Worm (Caenorhabditis elegans): ENCODE measurements around the gene mma-1.

The mma-1 gene

DNA sequence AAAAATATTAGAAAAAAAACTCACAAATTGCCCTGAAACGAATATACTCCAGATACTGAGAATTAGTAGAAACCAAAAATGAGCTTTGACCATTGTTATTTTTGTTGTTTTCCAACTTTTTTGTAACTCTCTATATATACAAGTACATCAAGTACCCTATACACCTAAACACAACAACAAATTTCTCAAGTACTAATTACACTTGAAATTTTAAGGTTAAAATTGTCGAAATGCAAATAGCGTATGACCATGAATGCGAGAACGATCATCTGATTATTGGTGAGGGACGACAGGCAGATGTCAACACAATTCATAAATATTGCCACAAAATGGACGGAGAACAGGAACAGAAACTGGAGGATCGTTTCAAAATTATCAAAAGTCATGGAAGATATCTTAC, 28.3 kb upstream of the mma-1 start, which contains the start of gene F56H9.9:
TSS of gene F56H9.9 (minus strand) at position 101 of the 400 bp plus-strand sequence.
- TF ChIP-seq ceh-82 (tag; optimal IDR thresholded peaks at IDR 0.05) (no peak), sem-4 (tag; optimal IDR thresholded peaks at IDR 0.05) (no peak), ZK546.5 (tag; optimal IDR thresholded peaks at IDR 0.05) (no peak), nhr-21 (tag; optimal IDR thresholded peaks at IDR 0.05) (no peak), ceh-16 (tag; optimal IDR thresholded peaks at IDR 0.05) (no peak), nhr-25 (tag; optimal IDR thresholded peaks at IDR 0.05) (no peak), unc-55 (GFP tag; optimal IDR thresholded peaks at IDR 0.05) (no peak), dmd-4 (tag; optimal IDR thresholded peaks at IDR 0.05) (no peak), ztf-1 (GFP tag; conservative IDR thresholded peaks at IDR 0.05) (no peak), ztf-4 (tag; optimal IDR thresholded peaks at IDR 0.05) (no peak), lin-11 (tag; optimal IDR thresholded peaks at IDR 0.05) (no peak), nhr-12 (tag; optimal IDR thresholded peaks at IDR 0.05) (no peak), C34F6.9 (tag; optimal IDR thresholded peaks at IDR 0.05) (no peak), nhr-6 (tag; optimal IDR thresholded peaks at IDR 0.05) (no peak), elt-3 (tag; optimal IDR thresholded peaks at IDR 0.05) (no peak), lin-13 (GFP tag; optimal IDR thresholded peaks at IDR 0.05) (no peak), nhr-11 (tag; optimal IDR thresholded peaks at IDR 0.05) (no peak), lin-39 (tag; optimal IDR thresholded peaks at IDR 0.05) (no peak)

DNA sequence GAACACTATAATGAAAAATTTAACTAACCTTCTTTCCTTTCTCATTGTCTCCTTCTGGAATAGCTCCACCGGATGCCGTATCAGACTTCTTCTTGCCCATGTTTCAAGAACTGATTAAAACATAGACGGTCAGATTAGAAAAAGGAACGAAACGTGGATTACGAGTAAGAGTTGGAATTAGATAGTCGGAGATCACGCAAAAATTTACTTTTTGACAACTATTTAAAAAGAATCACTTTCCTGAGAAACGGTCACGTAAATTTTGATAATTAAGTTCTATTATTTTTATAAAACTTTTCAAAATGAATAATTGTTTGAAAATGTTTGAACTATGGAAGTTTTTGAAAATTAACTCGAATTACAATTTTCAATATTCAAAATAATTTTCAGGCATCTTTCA, 16.0 kb upstream of the mma-1 start, which contains the start of gene cyc-2.2:
TSS of gene cyc-2.2 (minus strand) at position 101 of the 400 bp plus-strand sequence.
- TF ChIP-seq nhr-77 (tag; optimal IDR thresholded peaks at IDR 0.05) (no peak), unc-39 (tag; optimal IDR thresholded peaks at IDR 0.05) (no peak), sma-9 (GFP tag; optimal IDR thresholded peaks at IDR 0.05) (no peak), sma-9 (tag; optimal IDR thresholded peaks at IDR 0.05) (no peak), zag-1 (tag; optimal IDR thresholded peaks at IDR 0.05) (no peak), ZK546.5 (tag; optimal IDR thresholded peaks at IDR 0.05) (no peak), lsy-2 (tag; optimal IDR thresholded peaks at IDR 0.05) (no peak), lin-11 (tag; optimal IDR thresholded peaks at IDR 0.05) (no peak), elt-1 (tag; optimal IDR thresholded peaks at IDR 0.05) (no peak), nhr-10 (tag; optimal IDR thresholded peaks at IDR 0.05) (no peak), nhr-23 (tag; optimal IDR thresholded peaks at IDR 0.05) (no peak), ztf-1 (GFP tag; conservative IDR thresholded peaks at IDR 0.05) (no peak), nhr-6 (tag; optimal IDR thresholded peaks at IDR 0.05) (no peak), alr-1 (tag; optimal IDR thresholded peaks at IDR 0.05) (no peak), sem-4 (tag; optimal IDR thresholded peaks at IDR 0.05) (no peak), ztf-4 (tag; optimal IDR thresholded peaks at IDR 0.05) (no peak), sma-3 (GFP tag; optimal IDR thresholded peaks at IDR 0.05) (no peak)

DNA sequence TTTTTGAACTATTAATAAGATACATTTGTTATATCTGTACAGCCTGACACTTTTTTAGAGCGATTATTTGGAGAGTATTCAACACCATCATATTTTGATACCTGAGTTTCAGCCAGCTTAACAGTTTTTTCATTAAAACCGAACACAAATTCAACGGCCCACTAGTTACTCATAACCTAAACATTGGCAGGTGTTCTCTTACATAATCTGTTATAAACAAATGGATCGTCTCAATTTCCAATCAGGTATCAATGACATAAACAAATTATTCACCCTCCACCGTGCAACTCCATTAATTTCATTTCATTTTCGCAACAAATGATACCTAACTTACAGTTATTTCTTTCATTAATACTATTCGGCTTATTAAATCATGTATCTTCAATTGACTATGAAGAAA, 14.9 kb upstream of the mma-1 start, which contains the start of gene cubn-1:
TSS of gene cubn-1 (plus strand) at position 301 of the 400 bp plus-strand sequence.
- TF ChIP-seq snpc-4 (tag; optimal IDR thresholded peaks at IDR 0.05) (no peak), nhr-12 (tag; optimal IDR thresholded peaks at IDR 0.05) (no peak), alr-1 (tag; optimal IDR thresholded peaks at IDR 0.05) (no peak), unc-62 (GFP tag; optimal IDR thresholded peaks at IDR 0.05) (no peak), lsy-2 (tag; optimal IDR thresholded peaks at IDR 0.05) (no peak), mdl-1 (tag; optimal IDR thresholded peaks at IDR 0.05) (no peak), sem-4 (tag; optimal IDR thresholded peaks at IDR 0.05) (no peak), sma-3 (GFP tag; optimal IDR thresholded peaks at IDR 0.05) (no peak), fos-1 (tag; optimal IDR thresholded peaks at IDR 0.05) (no peak), ztf-1 (GFP tag; conservative IDR thresholded peaks at IDR 0.05) (no peak), ceh-16 (tag; optimal IDR thresholded peaks at IDR 0.05) (no peak)

DNA sequence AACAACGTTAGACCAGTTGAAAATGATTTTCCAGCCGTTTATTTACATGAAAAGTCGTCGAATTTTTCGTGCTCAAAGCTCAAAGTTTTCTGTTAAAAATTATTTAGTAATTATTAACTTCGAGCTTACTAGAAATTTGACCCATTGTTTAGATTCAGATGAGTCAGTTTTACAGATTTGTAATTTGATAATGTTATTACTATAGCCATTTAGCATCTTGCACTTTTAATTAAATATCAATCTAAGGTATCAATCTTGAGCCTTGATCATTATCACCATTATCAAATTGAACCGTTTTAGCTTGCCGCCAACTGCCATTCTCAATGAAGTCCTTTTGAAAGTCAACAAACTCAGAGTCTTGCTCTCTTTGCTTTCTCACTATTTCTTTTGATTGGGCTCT, 13.4 kb upstream of the mma-1 start, which contains the start of gene ZC116.1:
TSS of gene ZC116.1 (plus strand) at position 301 of the 400 bp plus-strand sequence.
- no peak for TF ChIP-seq nhr-25 (tag; optimal IDR thresholded peaks at IDR 0.05)
- TF ChIP-seq mbf-1 (tag; optimal IDR thresholded peaks at IDR 0.05) = no peak
- TF ChIP-seq ama-1 (optimal IDR thresholded peaks at IDR 0.05) = no peak
- TF ChIP-seq skn-1 (tag; optimal IDR thresholded peaks at IDR 0.05) = no peak
- no peak for TF ChIP-seq nhr-23 (tag; optimal IDR thresholded peaks at IDR 0.05)
- TF ChIP-seq lin-13 (GFP tag; optimal IDR thresholded peaks at IDR 0.05) = no peak
- TF ChIP-seq unc-39 (tag; optimal IDR thresholded peaks at IDR 0.05) = no peak
- no peak for TF ChIP-seq ceh-82 (tag; optimal IDR thresholded peaks at IDR 0.05)
- TF ChIP-seq nhr-129 (tag; optimal IDR thresholded peaks at IDR 0.05) = no peak
- TF ChIP-seq dmd-4 (tag; optimal IDR thresholded peaks at IDR 0.05) = no peak
- no peak for TF ChIP-seq snpc-4 (tag; optimal IDR thresholded peaks at IDR 0.05)
- TF ChIP-seq aly-2 (tag; optimal IDR thresholded peaks at IDR 0.05) = no peak
- no peak for TF ChIP-seq nhr-21 (tag; optimal IDR thresholded peaks at IDR 0.05)
- no peak for TF ChIP-seq sma-3 (GFP tag; optimal IDR thresholded peaks at IDR 0.05)
- TF ChIP-seq unc-62 (GFP tag; optimal IDR thresholded peaks at IDR 0.05) = no peak
- no peak for TF ChIP-seq elt-1 (tag; optimal IDR thresholded peaks at IDR 0.05)
- TF ChIP-seq nhr-77 (tag; optimal IDR thresholded peaks at IDR 0.05) = no peak
- TF ChIP-seq F13H6.1 (tag; optimal IDR thresholded peaks at IDR 0.05) = no peak
- no peak for TF ChIP-seq R02D3.7 (tag; optimal IDR thresholded peaks at IDR 0.05)
- TF ChIP-seq nhr-10 (tag; optimal IDR thresholded peaks at IDR 0.05) = no peak
